Worm (Caenorhabditis elegans): ENCODE results near the gene glr-1.

DNA sequence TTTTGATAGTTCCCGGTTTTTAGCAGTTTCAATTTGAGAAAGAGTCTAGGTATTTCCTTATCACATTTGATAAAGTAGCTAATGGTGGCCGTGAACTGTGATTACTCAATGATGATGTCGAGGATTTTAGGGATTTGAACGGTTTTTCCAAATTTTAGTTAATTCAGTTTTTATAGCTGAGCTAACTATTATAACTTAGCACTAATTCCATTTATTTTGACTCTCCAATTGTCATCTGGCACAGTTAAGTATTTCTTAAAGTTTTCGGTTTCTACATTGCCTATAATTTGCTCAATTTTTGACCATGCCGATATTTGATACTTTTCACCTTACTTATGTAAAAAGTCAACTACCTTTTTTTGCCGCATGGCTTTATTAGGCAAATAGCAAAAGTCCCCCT, 15.1 kb downstream of the glr-1 start:
- no peak for TF ChIP-seq nhr-27 (tag; optimal IDR thresholded peaks at IDR 0.05)
- TF ChIP-seq snpc-4 (GFP tag; optimal IDR thresholded peaks at IDR 0.05): no peak
- TF ChIP-seq snpc-4 (tag; optimal IDR thresholded peaks at IDR 0.05): no peak
- no peak for TF ChIP-seq egrh-3 (GFP tag; IDR thresholded peaks at IDR 0.05)
- no peak for TF ChIP-seq F23B12.7 (tag; optimal IDR thresholded peaks at IDR 0.05; ENCODE audit: insufficient read depth)
- TF ChIP-seq K12H6.12 (tag; optimal IDR thresholded peaks at IDR 0.05): no peak
- no peak for TF ChIP-seq Y95B8A.8 (GFP tag; IDR thresholded peaks at IDR 0.05)
- no peak for TF ChIP-seq egl-18 (GFP tag; IDR thresholded peaks at IDR 0.05)
- TF ChIP-seq C06A6.2 (GFP tag; conservative IDR thresholded peaks at IDR 0.05): no peak
- TF ChIP-seq pha-4 (tag; optimal IDR thresholded peaks at IDR 0.05): no peak

Data from whole organism, young adult.